Worm (Caenorhabditis elegans) whole organism, L3 larva: ENCODE data around the gene F42A6.6.
"Not testable (repeated sequence)": the region's sequence is repeated elsewhere in the genome, so short reads cannot be mapped to it uniquely, and the experiment has no call there.

Experiments
- R02D3.7 ChIP-seq: fragments of 150-350 bp; optimal IDR thresholded peaks from 2 replicates; lab custom pipeline; 2014; ENCODE audit warnings: missing biosample characterization, missing genetic modification characterization
- ZK546.5 ChIP-seq: sonication (generic microtip); optimal IDR thresholded peaks from 2 replicates; lab custom pipeline; 2017; ENCODE audit warnings: missing biosample characterization, missing genetic modification characterization
- aly-2 ChIP-seq: fragments of 150-350 bp; optimal IDR thresholded peaks from 2 replicates; lab custom pipeline; 2014; ENCODE audit warnings: missing biosample characterization, missing genetic modification characterization
- ama-1 ChIP-seq: fragments of 150-350 bp; optimal IDR thresholded peaks from 2 replicates; lab custom pipeline; 2018
- ceh-16 ChIP-seq: sonication (generic microtip); optimal IDR thresholded peaks from 2 replicates; lab custom pipeline; 2017; ENCODE audit warnings: missing biosample characterization, missing genetic modification characterization
- ceh-28 ChIP-seq: fragments of 150-350 bp; optimal IDR thresholded peaks from 2 replicates; lab custom pipeline; 2014; ENCODE audit warnings: missing biosample characterization, missing genetic modification reagents, missing genetic modification characterization
- ceh-9 ChIP-seq: sonication (generic microtip); optimal IDR thresholded peaks from 2 replicates; lab custom pipeline; 2018; ENCODE audit warnings: missing biosample characterization, missing genetic modification characterization
- daf-12 ChIP-seq: fragments of 150-350 bp; optimal IDR thresholded peaks from 2 replicates; lab custom pipeline; 2014; ENCODE audit warnings: missing biosample characterization, missing genetic modification reagents, missing genetic modification characterization
- egl-27 ChIP-seq: sonication (generic microtip); optimal IDR thresholded peaks from 4 replicates; lab custom pipeline; 2017; ENCODE audit warnings: missing biosample characterization, missing genetic modification reagents, missing genetic modification characterization
- egl-5 ChIP-seq: fragments of 150-350 bp; optimal IDR thresholded peaks from 2 replicates; lab custom pipeline; 2017; ENCODE audit warnings: missing biosample characterization, missing genetic modification reagents, missing genetic modification characterization, inconsistent platforms
- elt-2 ChIP-seq: sonication (generic microtip); optimal IDR thresholded peaks from 2 replicates; lab custom pipeline; 2016; ENCODE audit warnings: missing genetic modification reagents, mild to moderate bottlenecking, missing genetic modification characterization, missing compliant biosample characterization
- fkh-10 ChIP-seq: sonication (generic microtip); optimal IDR thresholded peaks from 2 replicates; lab custom pipeline; 2017; ENCODE audit warnings: missing biosample characterization, missing genetic modification reagents, missing genetic modification characterization
- fkh-2 ChIP-seq: fragments of 150-350 bp; optimal IDR thresholded peaks from 2 replicates; lab custom pipeline; 2014; ENCODE audit warnings: missing biosample characterization, missing genetic modification reagents, missing genetic modification characterization
- hmg-11 ChIP-seq: sonication (generic microtip); optimal IDR thresholded peaks from 2 replicates; lab custom pipeline; 2016; ENCODE audit warnings: missing genetic modification characterization, missing compliant biosample characterization
- jun-1 ChIP-seq: fragments of 150-350 bp; optimal IDR thresholded peaks from 2 replicates; lab custom pipeline; 2014; ENCODE audit warnings: missing biosample characterization, missing genetic modification reagents, missing genetic modification characterization
- lin-15B ChIP-seq: fragments of 150-350 bp; optimal IDR thresholded peaks from 2 replicates; lab custom pipeline; 2014; ENCODE audit warnings: missing biosample characterization, missing genetic modification characterization
- lin-39 ChIP-seq: fragments of 150-350 bp; optimal IDR thresholded peaks from 2 replicates; lab custom pipeline; 2018; ENCODE audit warnings: missing biosample characterization, missing genetic modification reagents, missing genetic modification characterization
- lsy-12 ChIP-seq: sonication (generic microtip); optimal IDR thresholded peaks from 2 replicates; lab custom pipeline; 2016; ENCODE audit warnings: mild to moderate bottlenecking, missing genetic modification characterization, missing compliant biosample characterization
- mdl-1 ChIP-seq: fragments of 150-350 bp; optimal IDR thresholded peaks from 2 replicates; lab custom pipeline; 2014; ENCODE audit warnings: missing biosample characterization, missing genetic modification characterization
- mml-1 ChIP-seq: fragments of 150-350 bp; sonication (generic microtip); optimal IDR thresholded peaks from 3 replicates; lab custom pipeline; 2014; ENCODE audit warnings: missing biosample characterization, missing genetic modification characterization
- nfya-1 ChIP-seq: sonication (generic microtip); optimal IDR thresholded peaks from 2 replicates; lab custom pipeline; 2017; ENCODE audit warnings: missing genetic modification characterization, mild to moderate bottlenecking, missing compliant biosample characterization, antibody characterized with exemption, moderate library complexity; ENCODE audit not compliant: insufficient read depth
- nhr-12 ChIP-seq: fragments of 150-350 bp; optimal IDR thresholded peaks from 2 replicates; lab custom pipeline; 2014; ENCODE audit warnings: missing biosample characterization, missing genetic modification characterization
- nhr-23 ChIP-seq: fragments of 150-350 bp; optimal IDR thresholded peaks from 2 replicates; lab custom pipeline; 2014; ENCODE audit warnings: missing biosample characterization, missing genetic modification reagents, missing genetic modification characterization
- nhr-25 ChIP-seq: sonication (generic microtip); optimal IDR thresholded peaks from 2 replicates; lab custom pipeline; 2017; ENCODE audit warnings: missing biosample characterization, missing genetic modification characterization
- nhr-43 ChIP-seq: sonication (generic microtip); optimal IDR thresholded peaks from 2 replicates; lab custom pipeline; 2016; ENCODE audit warnings: mild to moderate bottlenecking, missing genetic modification characterization, missing compliant biosample characterization; ENCODE audit not compliant: poor library complexity, severe bottlenecking
- nhr-67 ChIP-seq: fragments of 150-350 bp; optimal IDR thresholded peaks from 2 replicates; lab custom pipeline; 2014; ENCODE audit warnings: missing biosample characterization, missing genetic modification characterization
- nhr-76 ChIP-seq: fragments of 150-350 bp; sonication (generic microtip); optimal IDR thresholded peaks from 5 replicates; lab custom pipeline; 2014; ENCODE audit warnings: missing biosample characterization, missing genetic modification characterization
- pha-4 ChIP-seq: fragments of 150-350 bp; optimal IDR thresholded peaks from 2 replicates; lab custom pipeline; 2014; ENCODE audit warnings: missing biosample characterization, missing genetic modification reagents, missing genetic modification characterization
- pqm-1 ChIP-seq: fragments of 150-350 bp; optimal IDR thresholded peaks from 2 replicates; lab custom pipeline; 2017; ENCODE audit warnings: missing biosample characterization, missing genetic modification characterization, inconsistent platforms
- sea-2 ChIP-seq: fragments of 150-350 bp; sonication (generic microtip); optimal IDR thresholded peaks from 4 replicates; lab custom pipeline; 2014; ENCODE audit warnings: missing biosample characterization, missing genetic modification reagents, missing genetic modification characterization
- skn-1 ChIP-seq: fragments of 150-350 bp; optimal IDR thresholded peaks from 2 replicates; lab custom pipeline; 2014; ENCODE audit warnings: missing biosample characterization, missing genetic modification characterization
- tbx-2 ChIP-seq: sonication (generic microtip); optimal IDR thresholded peaks from 2 replicates; lab custom pipeline; 2016; ENCODE audit warnings: mild to moderate bottlenecking, missing genetic modification characterization, missing compliant biosample characterization
- unc-39 ChIP-seq: sonication (generic microtip); optimal IDR thresholded peaks from 4 replicates; lab custom pipeline; 2017; ENCODE audit warnings: missing biosample characterization, missing genetic modification characterization
- zag-1 ChIP-seq: fragments of 150-350 bp; optimal IDR thresholded peaks from 2 replicates; lab custom pipeline; 2014; ENCODE audit warnings: missing biosample characterization, missing genetic modification characterization
- ztf-11 ChIP-seq: fragments of 150-350 bp; optimal IDR thresholded peaks from 2 replicates; lab custom pipeline; 2014; ENCODE audit warnings: missing biosample characterization, missing genetic modification characterization

The F42A6.6 gene

DNA sequence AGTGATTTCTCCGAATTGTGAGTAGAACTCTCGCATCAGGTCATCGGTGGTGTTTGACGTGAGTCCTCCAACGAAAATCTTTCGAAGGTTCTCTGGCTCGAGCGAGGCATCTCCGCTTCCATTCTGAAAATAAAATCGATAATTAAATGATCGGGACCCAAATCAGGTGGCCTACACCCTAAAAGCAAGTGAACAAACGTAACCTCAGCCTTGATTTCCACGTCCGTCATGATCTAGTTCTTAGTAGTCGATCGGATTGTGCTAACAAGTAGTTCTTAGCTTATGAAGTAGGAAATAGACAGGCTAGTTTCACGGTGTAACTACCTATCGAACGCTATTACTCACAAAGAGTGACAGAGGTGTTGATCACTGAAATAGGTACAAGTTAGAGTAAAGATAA is 1.5 kb upstream of the F42A6.6 start:
- TF ChIP-seq daf-12 (no peak), fkh-10 (GFP tag; lab: Kevin White, UChicago) (no peak), egl-5 (tag; lab: Kevin White, UChicago) (no peak), ceh-28 (no peak), sea-2 (GFP tag; lab: Kevin White, UChicago) (no peak), elt-2 (no peak), lin-39 (tag; lab: Kevin White, UChicago) (no peak), zag-1 (tag; lab: Kevin White, UChicago) (no peak), aly-2 (tag; lab: Kevin White, UChicago) (no peak), nhr-67 (no peak), mdl-1 (tag; lab: Kevin White, UChicago) (no peak), hmg-11 (no peak), ceh-16 (tag; lab: Kevin White, UChicago) (no peak), lin-15B (tag; lab: Kevin White, UChicago) (no peak), nfya-1 (no peak), fkh-2 (no peak), ZK546.5 (tag; lab: Kevin White, UChicago) (no peak)

DNA sequence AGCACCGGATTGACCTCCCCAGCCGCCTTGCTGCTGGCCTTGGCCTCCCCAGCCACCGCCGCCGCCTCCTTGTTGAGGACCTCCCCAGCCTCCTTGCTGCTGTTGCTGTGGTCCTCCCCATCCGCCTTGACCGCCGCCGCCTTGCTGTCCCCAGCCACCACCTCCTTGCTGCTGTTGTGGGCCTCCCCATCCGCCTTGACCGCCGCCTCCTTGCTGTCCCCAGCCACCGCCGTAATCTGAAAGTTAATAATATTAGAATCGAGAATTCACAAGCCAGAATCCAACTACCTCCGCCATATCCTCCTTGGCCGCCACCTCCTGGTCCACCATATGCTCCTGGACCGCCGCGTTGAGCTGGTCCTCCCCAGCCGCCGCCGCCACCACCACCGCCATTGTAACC is 602 bp upstream of the F42A6.6 start:
- TF ChIP-seq ceh-16 (tag; lab: Kevin White, UChicago): no peak
- TF ChIP-seq mml-1 (tag; lab: Kevin White, UChicago): no peak
- no peak for TF ChIP-seq nhr-43 (tag; lab: Kevin White, UChicago)
- TF ChIP-seq hmg-11: no peak
- TF ChIP-seq lin-39 (tag; lab: Kevin White, UChicago): no peak
- no peak for TF ChIP-seq ztf-11
- TF ChIP-seq egl-27 (tag; lab: Kevin White, UChicago): no peak
- TF ChIP-seq ZK546.5 (tag; lab: Kevin White, UChicago): no peak
- TF ChIP-seq ama-1 (lab: Kevin White, UChicago): no peak
- no peak for TF ChIP-seq unc-39 (tag; lab: Kevin White, UChicago)
- TF ChIP-seq jun-1 (tag; lab: Kevin White, UChicago): no peak
- TF ChIP-seq fkh-10 (GFP tag; lab: Kevin White, UChicago): no peak
- no peak for TF ChIP-seq nhr-12
- TF ChIP-seq pqm-1 (tag; lab: Kevin White, UChicago): no peak
- TF ChIP-seq nhr-76 (tag; lab: Kevin White, UChicago): no peak
- no peak for TF ChIP-seq ceh-9 (tag; lab: Kevin White, UChicago)
- TF ChIP-seq, all 47 proteins: peak for 0

DNA sequence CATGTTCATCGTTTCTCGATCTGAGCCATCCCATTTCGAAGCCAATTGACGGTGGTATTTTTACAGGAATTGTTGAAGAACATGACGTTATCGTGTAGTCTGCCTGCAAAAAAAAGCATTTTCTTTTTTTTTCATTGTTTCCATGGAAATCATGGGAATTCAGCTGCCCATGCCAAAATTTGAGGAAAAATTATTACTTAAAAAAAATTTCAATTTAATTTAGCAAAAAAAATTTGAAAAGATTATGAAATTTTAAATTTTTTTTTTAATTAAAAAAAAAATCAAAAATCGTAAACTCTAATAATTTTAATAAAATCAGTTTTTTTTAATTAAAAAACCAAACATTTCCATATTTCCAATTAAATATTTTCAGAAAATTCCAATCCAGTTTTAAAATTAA is 4.9 kb downstream of the F42A6.6 start, which contains the start of gene F42A6.5:
TSS of gene F42A6.5 (minus strand) at position 101 of the 400 bp plus-strand sequence.
- not testable (repeated sequence) for TF ChIP-seq elt-2; lin-39 (tag; lab: Kevin White, UChicago); skn-1

DNA sequence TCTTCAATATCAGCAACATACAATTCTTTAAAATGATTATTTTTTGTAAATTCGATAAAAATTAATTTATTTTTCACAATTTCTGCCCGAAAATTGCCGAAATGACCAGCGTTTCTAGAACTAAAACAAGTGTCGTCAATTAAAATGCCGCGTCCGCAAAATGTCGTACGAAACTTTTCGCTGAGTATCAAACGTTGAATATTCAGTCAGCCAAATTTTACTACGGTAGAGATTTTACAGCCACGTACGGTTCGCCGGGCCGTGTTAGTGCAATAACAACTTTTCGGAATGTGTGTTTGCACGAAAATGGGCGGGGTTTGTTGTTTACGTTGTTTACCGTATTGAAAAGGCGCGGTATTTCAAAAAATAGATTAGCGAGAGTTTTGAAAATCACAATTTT is 23.4 kb downstream of the F42A6.6 start:
- TF ChIP-seq nhr-43 (tag; lab: Kevin White, UChicago) (peak; percentile 83), nhr-23 (tag; lab: Kevin White, UChicago) (peak; percentile 25), lin-15B (tag; lab: Kevin White, UChicago) (peak; percentile 50), lsy-12 (peak; percentile 55), elt-2 (peak; percentile 62), R02D3.7 (peak; percentile 6), tbx-2 (tag; lab: Kevin White, UChicago) (peak; percentile 20), nhr-25 (tag; lab: Kevin White, UChicago) (peak; percentile 31), nfya-1 (peak; percentile 40)

DNA sequence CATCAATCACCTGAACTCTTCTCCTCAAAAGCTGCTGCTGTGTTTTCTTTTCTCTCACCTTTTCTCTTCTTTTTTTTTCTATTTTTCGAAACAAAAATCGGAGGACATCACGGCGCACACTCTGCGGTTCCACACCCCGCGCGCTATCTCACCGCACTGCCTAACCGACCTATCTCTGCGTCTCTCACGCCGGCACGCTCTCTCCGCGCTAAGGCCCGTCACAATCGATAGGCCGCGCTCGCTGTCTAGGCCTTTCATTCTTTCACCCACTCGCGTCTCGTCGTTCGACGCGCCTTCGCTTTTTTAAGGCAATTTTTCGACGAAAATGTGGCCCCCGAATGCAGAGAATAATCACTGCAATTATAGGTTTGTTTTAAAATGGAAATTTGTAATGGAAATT is 25.4 kb downstream of the F42A6.6 start, which contains the start of gene zip-11:
TSS of gene zip-11 (plus strand) at position 34 of the 400 bp plus-strand sequence.
- TF ChIP-seq pha-4 (tag; lab: Kevin White, UChicago): peak; percentile 53
- TF ChIP-seq nhr-23 (tag; lab: Kevin White, UChicago): peak; percentile 41
- TF ChIP-seq tbx-2 (tag; lab: Kevin White, UChicago): peak; percentile 25
- TF ChIP-seq lsy-12: no peak
- TF ChIP-seq R02D3.7: peak; percentile 30
- no peak for TF ChIP-seq mdl-1 (tag; lab: Kevin White, UChicago)
- TF ChIP-seq nhr-25 (tag; lab: Kevin White, UChicago): peak; percentile 91
- TF ChIP-seq ztf-11: no peak
- peak; percentile 57 for TF ChIP-seq nhr-43 (tag; lab: Kevin White, UChicago)
- TF ChIP-seq nhr-76 (tag; lab: Kevin White, UChicago): no peak
- peak; percentile 59 for TF ChIP-seq hmg-11
- TF ChIP-seq ZK546.5 (tag; lab: Kevin White, UChicago): no peak
- TF ChIP-seq lin-15B (tag; lab: Kevin White, UChicago): peak; percentile 57
- no peak for TF ChIP-seq ceh-9 (tag; lab: Kevin White, UChicago)
- TF ChIP-seq nfya-1: peak; percentile 63
- peak; percentile 79 for TF ChIP-seq ceh-28
- TF ChIP-seq aly-2 (tag; lab: Kevin White, UChicago): no peak
- TF ChIP-seq sea-2 (GFP tag; lab: Kevin White, UChicago): no peak
